Worm (Caenorhabditis elegans) whole organism, early embryonic: ENCODE measurements around the gene E04F6.6.

Source experiments
- B0310.2 ChIP-seq: sonication (generic microtip); optimal IDR thresholded peaks from 2 replicates; lab custom pipeline; 2016; ENCODE audit warnings: mild to moderate bottlenecking, missing genetic modification characterization, missing compliant biosample characterization
- F13C5.2 ChIP-seq: sonication (generic microtip); optimal IDR thresholded peaks from 2 replicates; lab custom pipeline; 2017; ENCODE audit warnings: mild to moderate bottlenecking, missing genetic modification characterization, inconsistent platforms, missing compliant biosample characterization
- aly-1 ChIP-seq: sonication (generic microtip); optimal IDR thresholded peaks from 2 replicates; lab custom pipeline; 2016; ENCODE audit warnings: missing genetic modification characterization, missing compliant biosample characterization
- ama-1 ChIP-seq: fragments of 150-350 bp; optimal IDR thresholded peaks from 2 replicates; lab custom pipeline; 2014
- ceh-13 ChIP-seq: fragments of 200-800 bp; sonication (Bioruptor generic); optimal IDR thresholded peaks from 2 replicates; lab custom pipeline; 2018; ENCODE audit warnings: mild to moderate bottlenecking, missing genetic modification characterization, missing compliant biosample characterization
- ceh-36 ChIP-seq: sonication (generic microtip); optimal IDR thresholded peaks from 2 replicates; lab custom pipeline; 2016; ENCODE audit warnings: missing genetic modification characterization, inconsistent platforms, missing compliant biosample characterization
- ets-7 ChIP-seq: sonication (generic microtip); optimal IDR thresholded peaks from 2 replicates; lab custom pipeline; 2016; ENCODE audit warnings: missing genotype, missing genetic modification characterization, missing compliant biosample characterization
- flt-1 ChIP-seq: fragments of 200-800 bp; sonication (Bioruptor generic); IDR thresholded peaks from 2 replicates; pipeline ENCODE4 v1.3.6; 2022; ENCODE audit warnings: missing genetic modification characterization, missing compliant biosample characterization
- hmbx-1 ChIP-seq: sonication (generic microtip); optimal IDR thresholded peaks from 2 replicates; lab custom pipeline; 2016; ENCODE audit warnings: mild to moderate bottlenecking, missing genetic modification characterization, missing compliant biosample characterization
- hmg-4 ChIP-seq: fragments of 200-800 bp; sonication (Bioruptor generic); optimal IDR thresholded peaks from 2 replicates; lab custom pipeline; 2018; ENCODE audit warnings: mild to moderate bottlenecking, missing genetic modification characterization, missing compliant biosample characterization
- hnd-1 ChIP-seq: sonication (generic microtip); optimal IDR thresholded peaks from 2 replicates; lab custom pipeline; 2016; ENCODE audit warnings: missing genetic modification characterization, missing compliant biosample characterization
- pes-1 ChIP-seq: fragments of 200-800 bp; sonication (Bioruptor generic); IDR thresholded peaks from 2 replicates; pipeline ENCODE4 v1.3.6; 2022; ENCODE audit warnings: missing genetic modification reagents, missing genetic modification characterization, missing compliant biosample characterization
- scrt-1 ChIP-seq: fragments of 200-800 bp; sonication (Bioruptor generic); IDR thresholded peaks from 2 replicates; pipeline ENCODE4 v1.3.6; 2022; ENCODE audit warnings: missing genetic modification characterization, missing compliant biosample characterization
- sea-1 ChIP-seq: fragments of 200-800 bp; sonication (Bioruptor generic); conservative IDR thresholded peaks from 2 replicates; pipeline ENCODE4 v1.3.6; 2022; ENCODE audit warnings: missing genetic modification characterization, missing compliant biosample characterization
- tbx-11 ChIP-seq: fragments of 200-800 bp; sonication (Bioruptor generic); IDR thresholded peaks from 2 replicates; pipeline ENCODE4 v1.3.6; 2022; ENCODE audit warnings: missing genetic modification characterization, missing compliant biosample characterization
- tbx-37 ChIP-seq: fragments of 200-800 bp; sonication (Bioruptor generic); conservative IDR thresholded peaks from 2 replicates; pipeline ENCODE4 v1.3.6; 2022; ENCODE audit warnings: missing genetic modification reagents, missing genetic modification characterization, missing compliant biosample characterization
- tra-4 ChIP-seq: sonication (generic microtip); optimal IDR thresholded peaks from 2 replicates; lab custom pipeline; 2017; ENCODE audit warnings: missing genetic modification characterization, missing compliant biosample characterization

The E04F6.6 gene

DNA sequence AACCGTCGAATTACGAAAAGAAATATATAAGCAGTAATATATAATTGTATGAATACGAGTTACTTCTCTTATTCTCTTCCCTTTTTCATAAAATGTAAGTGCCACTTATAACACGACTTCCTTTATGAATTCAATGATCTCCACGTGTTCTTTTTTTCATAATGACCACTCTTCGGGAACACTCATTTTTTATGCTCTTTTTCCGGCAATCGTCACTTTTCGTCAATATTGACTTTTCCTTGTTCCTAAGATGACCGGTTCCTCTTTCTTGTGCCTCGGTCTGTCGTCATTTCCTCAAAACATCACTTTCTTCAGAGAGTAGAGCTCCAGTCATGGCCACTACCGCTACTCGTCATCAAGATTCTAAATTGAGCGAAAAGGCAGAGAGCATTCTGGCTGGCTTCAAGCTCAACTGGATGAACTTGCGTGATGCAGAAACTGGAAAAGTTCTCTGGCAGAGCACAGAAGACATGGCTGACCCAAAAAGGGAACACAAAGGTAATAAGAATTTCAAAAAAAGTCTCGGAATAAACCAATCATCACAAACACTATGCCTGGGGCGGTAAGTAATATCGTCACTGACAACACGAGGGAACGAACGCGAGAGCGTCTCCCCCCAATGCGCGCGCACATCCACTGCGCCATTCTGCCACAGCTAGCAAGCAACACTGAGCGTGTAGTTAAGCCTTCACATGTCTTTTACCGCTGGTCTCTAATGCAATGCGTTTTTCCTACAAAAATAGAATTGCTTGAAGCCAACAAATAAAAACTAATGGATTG, 15.7 kb downstream of the E04F6.6 start, which contains the start of gene pdl-1:
pdl-1 (plus strand) TSS at position 309 of the 780 bp plus-strand sequence.
- TF ChIP-seq F13C5.2 (peak; percentile 96), tra-4 (tag; lab: Kevin White, UChicago) (peak; percentile 84), scrt-1 (GFP tag; lab: Robert Waterston, UW) (peak; percentile 97), tbx-11 (GFP tag; lab: Robert Waterston, UW) (peak; percentile 94), pes-1 (GFP tag; lab: Robert Waterston, UW) (peak; percentile 97), hmg-4 (GFP tag; lab: Kevin White, UChicago) (peak; percentile 97), tbx-37 (GFP tag; lab: Robert Waterston, UW) (peak; percentile 92), ceh-13 (GFP tag; lab: Kevin White, UChicago) (peak; percentile 95), B0310.2 (tag; lab: Kevin White, UChicago) (peak; percentile 89), hnd-1 (tag; lab: Kevin White, UChicago) (peak; percentile 90), flt-1 (GFP tag; lab: Robert Waterston, UW) (peak; percentile 97), ets-7 (peak; percentile 87), ceh-36 (tag; lab: Kevin White, UChicago) (peak; percentile 94), aly-1 (tag; lab: Kevin White, UChicago) (peak; percentile 96), ama-1 (no peak), sea-1 (GFP tag; lab: Robert Waterston, UW) (peak; percentile 96), hmbx-1 (peak; percentile 76)

DNA sequence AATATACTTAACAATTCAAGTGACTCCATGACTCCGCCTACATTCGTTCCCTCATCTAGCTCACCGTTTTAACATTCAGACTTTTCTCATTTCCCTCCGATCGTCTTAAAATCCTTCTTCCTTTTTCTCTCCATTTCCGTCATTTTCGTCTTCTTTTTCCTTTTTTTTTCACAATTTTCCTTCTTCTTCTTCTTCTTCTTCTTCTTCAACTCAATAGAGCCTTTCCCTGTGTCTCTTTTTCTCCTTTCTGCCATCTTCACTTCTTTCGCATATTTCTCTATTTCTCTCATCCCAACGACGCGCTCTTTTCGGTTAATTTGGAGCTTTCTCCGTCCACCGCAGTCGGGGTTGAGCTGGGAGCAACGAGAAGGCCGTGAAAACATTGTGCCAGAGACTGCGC, 16.7 kb downstream of the E04F6.6 start:
- TF ChIP-seq aly-1 (tag; lab: Kevin White, UChicago): no peak
- TF ChIP-seq sea-1 (GFP tag; lab: Robert Waterston, UW): no peak
- no peak for TF ChIP-seq F13C5.2
- TF ChIP-seq flt-1 (GFP tag; lab: Robert Waterston, UW): no peak
- TF ChIP-seq tbx-37 (GFP tag; lab: Robert Waterston, UW): no peak
- no peak for TF ChIP-seq hmbx-1
- TF ChIP-seq ets-7: no peak
- TF ChIP-seq tra-4 (tag; lab: Kevin White, UChicago): no peak

DNA sequence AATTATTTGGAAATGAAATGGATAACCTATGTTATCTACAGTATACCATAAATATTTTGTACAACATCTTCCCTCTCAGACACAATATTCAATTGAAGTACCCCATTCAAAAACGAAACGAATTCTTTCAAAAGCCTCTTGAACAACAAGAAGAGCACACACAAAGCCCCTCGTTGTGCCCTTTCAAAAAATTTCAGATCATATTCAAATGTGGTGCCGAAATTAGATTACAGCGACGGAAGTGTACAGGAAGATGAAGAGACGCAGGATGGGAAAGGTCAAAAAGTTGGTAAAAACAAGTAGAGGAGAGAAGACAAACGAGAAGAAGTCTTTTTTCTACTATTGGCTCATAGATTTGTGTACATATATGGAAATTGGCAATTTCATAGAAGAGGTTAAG, 23.3 kb downstream of the E04F6.6 start:
- TF ChIP-seq tbx-37 (GFP tag; lab: Robert Waterston, UW) (no peak), ets-7 (no peak), sea-1 (GFP tag; lab: Robert Waterston, UW) (no peak), ama-1 (no peak), B0310.2 (tag; lab: Kevin White, UChicago) (no peak), scrt-1 (GFP tag; lab: Robert Waterston, UW) (no peak), hnd-1 (tag; lab: Kevin White, UChicago) (no peak), hmg-4 (GFP tag; lab: Kevin White, UChicago) (no peak), ceh-13 (GFP tag; lab: Kevin White, UChicago) (no peak), tbx-11 (GFP tag; lab: Robert Waterston, UW) (no peak), tra-4 (tag; lab: Kevin White, UChicago) (no peak), hmbx-1 (no peak), aly-1 (tag; lab: Kevin White, UChicago) (no peak), flt-1 (GFP tag; lab: Robert Waterston, UW) (no peak), F13C5.2 (no peak), pes-1 (GFP tag; lab: Robert Waterston, UW) (no peak)

DNA sequence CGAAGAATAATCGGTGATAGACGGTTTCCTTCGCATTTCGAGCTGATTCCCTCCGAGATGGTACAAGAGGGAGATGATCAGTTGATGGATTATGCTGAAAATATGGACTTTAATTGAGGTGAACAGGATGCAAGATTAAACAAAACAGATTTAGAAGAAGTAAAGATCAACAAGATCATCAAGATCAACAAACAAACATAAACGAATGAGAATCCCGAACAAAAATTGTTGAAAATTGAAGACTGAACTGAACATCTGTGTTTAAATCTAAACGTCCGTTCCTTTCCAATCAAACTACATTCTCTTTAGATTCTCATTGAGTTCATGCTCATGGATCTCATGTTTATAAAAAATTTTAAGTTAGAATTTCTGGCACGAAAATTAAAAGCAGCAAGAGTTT, 24.5 kb downstream of the E04F6.6 start, which contains the start of gene glc-4:
glc-4 (minus strand) TSS at position 101 of the 400 bp plus-strand sequence.
- TF ChIP-seq hmbx-1 (no peak), tbx-11 (GFP tag; lab: Robert Waterston, UW) (no peak), hnd-1 (tag; lab: Kevin White, UChicago) (no peak), aly-1 (tag; lab: Kevin White, UChicago) (no peak), F13C5.2 (no peak), sea-1 (GFP tag; lab: Robert Waterston, UW) (no peak), scrt-1 (GFP tag; lab: Robert Waterston, UW) (no peak), ets-7 (no peak)

DNA sequence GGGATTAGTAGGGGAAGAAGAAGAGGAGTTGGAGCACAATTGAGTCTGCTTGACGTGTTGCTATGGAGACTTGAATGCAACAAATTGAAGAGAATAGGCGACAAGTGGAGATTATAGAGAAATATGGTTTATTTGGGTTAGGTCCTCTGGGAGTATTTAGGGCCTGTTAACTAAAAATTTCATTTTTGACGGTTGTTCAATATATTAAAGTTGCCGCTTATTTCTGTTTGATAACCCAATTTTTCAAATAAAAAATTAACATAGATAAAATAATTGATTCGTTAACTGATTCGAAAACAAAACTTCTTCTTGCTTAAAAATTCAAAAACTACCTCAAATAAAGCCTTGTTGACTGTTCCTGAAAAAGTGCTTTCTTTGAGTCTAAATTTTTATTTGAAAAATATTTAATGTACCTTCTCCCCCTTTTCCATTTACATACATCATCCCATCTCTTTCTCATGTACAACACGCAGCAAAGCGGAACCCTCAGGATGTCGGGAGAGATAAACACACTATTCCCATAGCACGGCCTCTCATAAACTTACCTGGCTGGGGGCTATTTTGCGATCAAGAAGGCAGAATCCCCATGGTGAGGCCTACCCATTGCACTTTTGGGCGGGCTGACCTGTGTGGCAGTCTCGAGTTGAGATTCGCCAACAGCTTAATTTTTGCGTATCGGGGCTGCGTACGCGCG, 27.9 kb downstream of the E04F6.6 start, which contains the start of gene dyf-13:
dyf-13 (minus strand) TSS at position 51 of the 694 bp plus-strand sequence.
- TF ChIP-seq hmbx-1: no peak
- TF ChIP-seq ceh-13 (GFP tag; lab: Kevin White, UChicago): no peak
- no peak for TF ChIP-seq ama-1
- TF ChIP-seq flt-1 (GFP tag; lab: Robert Waterston, UW): no peak
- TF ChIP-seq ets-7: no peak
- no peak for TF ChIP-seq tbx-37 (GFP tag; lab: Robert Waterston, UW)
- TF ChIP-seq hnd-1 (tag; lab: Kevin White, UChicago): no peak
- TF ChIP-seq F13C5.2: no peak
- no peak for TF ChIP-seq tra-4 (tag; lab: Kevin White, UChicago)
- TF ChIP-seq sea-1 (GFP tag; lab: Robert Waterston, UW): no peak
- TF ChIP-seq pes-1 (GFP tag; lab: Robert Waterston, UW): no peak
- no peak for TF ChIP-seq B0310.2 (tag; lab: Kevin White, UChicago)
- no peak for TF ChIP-seq scrt-1 (GFP tag; lab: Robert Waterston, UW)

DNA sequence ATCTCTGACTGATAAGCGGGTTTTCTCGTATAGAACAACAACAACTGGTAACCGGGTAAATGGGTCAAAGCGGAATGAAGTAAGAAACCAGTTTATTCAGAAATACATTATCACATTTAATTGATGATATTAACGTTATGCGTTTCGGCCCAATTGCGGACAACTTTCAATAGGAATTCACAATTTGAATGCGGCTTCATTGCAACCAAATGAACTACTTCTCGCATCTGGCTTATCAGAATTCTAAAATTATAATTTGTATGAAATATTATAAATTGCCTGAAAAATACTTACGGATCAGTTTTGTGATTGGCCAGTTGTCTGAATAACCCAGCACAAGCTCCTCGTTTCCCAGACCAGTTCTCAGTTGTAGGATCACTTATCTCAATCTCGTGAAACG, 30.7 kb downstream of the E04F6.6 start, which contains the start of gene col-36:
col-36 (minus strand) TSS at position 101 of the 400 bp plus-strand sequence.
- TF ChIP-seq ceh-13 (GFP tag; lab: Kevin White, UChicago): no peak
- TF ChIP-seq tra-4 (tag; lab: Kevin White, UChicago): no peak
- TF ChIP-seq B0310.2 (tag; lab: Kevin White, UChicago): no peak
- no peak for TF ChIP-seq tbx-11 (GFP tag; lab: Robert Waterston, UW)
- TF ChIP-seq ceh-36 (tag; lab: Kevin White, UChicago): no peak
- no peak for TF ChIP-seq F13C5.2
- no peak for TF ChIP-seq pes-1 (GFP tag; lab: Robert Waterston, UW)
- TF ChIP-seq tbx-37 (GFP tag; lab: Robert Waterston, UW): no peak
- TF ChIP-seq ama-1: no peak
- no peak for TF ChIP-seq flt-1 (GFP tag; lab: Robert Waterston, UW)
- TF ChIP-seq sea-1 (GFP tag; lab: Robert Waterston, UW): no peak
- TF ChIP-seq scrt-1 (GFP tag; lab: Robert Waterston, UW): no peak
- TF ChIP-seq hmbx-1: no peak
- TF ChIP-seq aly-1 (tag; lab: Kevin White, UChicago): no peak
- TF ChIP-seq hnd-1 (tag; lab: Kevin White, UChicago): no peak
